Worm (Caenorhabditis elegans) whole organism, L4/young adult: ENCODE results near the gene R144.12.
"Not testable (repeated sequence)": the region's sequence is repeated elsewhere in the genome, so short reads cannot be mapped to it uniquely, and the experiment has no call there.

ENCODE experiments used
- W03F9.2 ChIP-seq: fragments of 150-350 bp; optimal IDR thresholded peaks from 2 replicates; lab custom pipeline; 2014; ENCODE audit warnings: missing biosample characterization, missing genetic modification characterization
- dao-5 ChIP-seq: sonication (generic microtip); optimal IDR thresholded peaks from 2 replicates; lab custom pipeline; 2016; ENCODE audit warnings: missing genotype, missing genetic modification characterization, moderate library complexity, missing compliant biosample characterization
- him-1 ChIP-seq: sonication (generic microtip); optimal IDR thresholded peaks from 2 replicates; lab custom pipeline; 2016; ENCODE audit warnings: missing genotype, missing genetic modification reagents, missing genetic modification characterization, missing compliant biosample characterization

Gene R144.12

ce11 chrIII:4986790-4987259 is 20.0 kb downstream of the R144.12 start, which contains the start of the genes C27F2.10 and wdr-60:
Gene C27F2.10 (minus strand): TSS chrIII:4986898.
Gene wdr-60 (plus strand): TSS chrIII:4987209.
- TF ChIP-seq W03F9.2 (tag; lab: Kevin White, UChicago) (no peak), dao-5 (no peak), him-1 (tag; lab: Kevin White, UChicago) (no peak)

ce11 chrIII:4984444-4985086 is 22.2 kb downstream of the R144.12 start, which contains the start of gene C27F2.7:
Gene C27F2.7 (minus strand): TSS chrIII:4984494.
- TF ChIP-seq dao-5: no peak
- TF ChIP-seq him-1 (tag; lab: Kevin White, UChicago): no peak
- no peak for TF ChIP-seq W03F9.2 (tag; lab: Kevin White, UChicago)

ce11 chrIII:4983961-4984360 is 22.8 kb downstream of the R144.12 start:
- no peak for TF ChIP-seq dao-5
- TF ChIP-seq W03F9.2 (tag; lab: Kevin White, UChicago): no peak
- no peak for TF ChIP-seq him-1 (tag; lab: Kevin White, UChicago)

- not testable (repeated sequence) for TF ChIP-seq W03F9.2 (tag; lab: Kevin White, UChicago); him-1 (tag; lab: Kevin White, UChicago); dao-5
These were observed 26.4 kb downstream of the R144.12 start, which contains the start of gene C27F2.6 for ce11 chrIII:4980367-4980766. Gene C27F2.6 (minus strand): TSS chrIII:4980467.

- TF ChIP-seq dao-5 (no peak), him-1 (tag; lab: Kevin White, UChicago) (no peak), W03F9.2 (tag; lab: Kevin White, UChicago) (no peak)
These were observed 38.6 kb downstream of the R144.12 start for ce11 chrIII:4968146-4968545.

ce11 chrIII:4967236-4967635 is 39.5 kb downstream of the R144.12 start:
- no peak for TF ChIP-seq him-1 (tag; lab: Kevin White, UChicago)
- no peak for TF ChIP-seq dao-5
- no peak for TF ChIP-seq W03F9.2 (tag; lab: Kevin White, UChicago)

- no peak for TF ChIP-seq W03F9.2 (tag; lab: Kevin White, UChicago)
- no peak for TF ChIP-seq dao-5
- TF ChIP-seq him-1 (tag; lab: Kevin White, UChicago): no peak
These were observed 41.5 kb downstream of the R144.12 start, which contains the start of gene nca-2 for ce11 chrIII:4965271-4965670. Gene nca-2 (plus strand): TSS chrIII:4965571.

- no peak for TF ChIP-seq dao-5
- TF ChIP-seq him-1 (tag; lab: Kevin White, UChicago): peak; percentile 85
- TF ChIP-seq W03F9.2 (tag; lab: Kevin White, UChicago): peak; percentile 93
These were observed 43.9 kb downstream of the R144.12 start, which contains the start of gene C27F2.9 for ce11 chrIII:4962886-4963285. Gene C27F2.9 (minus strand): TSS chrIII:4963044.

- no peak for TF ChIP-seq W03F9.2 (tag; lab: Kevin White, UChicago)
- TF ChIP-seq him-1 (tag; lab: Kevin White, UChicago): no peak
- TF ChIP-seq dao-5: no peak
These were observed 44.4 kb downstream of the R144.12 start, which contains the start of gene vps-22 for ce11 chrIII:4962393-4962792. Gene vps-22 (minus strand): TSS chrIII:4962493.

- no peak for TF ChIP-seq dao-5
- TF ChIP-seq him-1 (tag; lab: Kevin White, UChicago): no peak
- no peak for TF ChIP-seq W03F9.2 (tag; lab: Kevin White, UChicago)
These were observed 45.5 kb downstream of the R144.12 start for ce11 chrIII:4961281-4961680.

- no peak for TF ChIP-seq W03F9.2 (tag; lab: Kevin White, UChicago)
- no peak for TF ChIP-seq dao-5
- no peak for TF ChIP-seq him-1 (tag; lab: Kevin White, UChicago)
These were observed 46.6 kb downstream of the R144.12 start, which contains the start of gene C27F2.4 for ce11 chrIII:4960204-4960603. Gene C27F2.4 (minus strand): TSS chrIII:4960304.

ce11 chrIII:4956566-4956965 is 50.2 kb downstream of the R144.12 start, which contains the start of gene C26E6.1:
Gene C26E6.1 (plus strand): TSS chrIII:4956866.
- TF ChIP-seq dao-5 (no peak), W03F9.2 (tag; lab: Kevin White, UChicago) (no peak), him-1 (tag; lab: Kevin White, UChicago) (no peak)
